Worm (Caenorhabditis elegans) whole organism, L1 larva: Measurements from ENCODE around the gene arrd-6.
A peak's percentile ranks its signal among the peaks of the same experiment; 100 is the strongest.

ENCODE experiments used
- F16B12.6 ChIP-seq: fragments of 150-350 bp; optimal IDR thresholded peaks from 2 replicates; lab custom pipeline; 2014; ENCODE audit warnings: missing biosample characterization, missing genetic modification characterization
- alr-1 ChIP-seq: fragments of 200-800 bp; sonication (Bioruptor generic); optimal IDR thresholded peaks from 2 replicates; lab custom pipeline; 2018; ENCODE audit warnings: borderline replicate concordance, mild to moderate bottlenecking, missing genetic modification characterization, missing compliant biosample characterization
- ama-1 ChIP-seq: fragments of 150-350 bp; optimal IDR thresholded peaks from 2 replicates; lab custom pipeline; 2014
- ceh-82 ChIP-seq, 3 experiments: fragments of 150-350 bp in 1 of 3; sonication (generic microtip) in 2 of 3; optimal IDR thresholded peaks; 2 replicates each; lab custom pipeline; 2014 to 2017; ENCODE audit warnings: missing biosample characterization in 3 of 3, missing genetic modification characterization in 3 of 3
- ceh-88 ChIP-seq: fragments of 200-800 bp; sonication (Bioruptor generic); IDR thresholded peaks from 2 replicates; pipeline ENCODE4 v1.3.6; 2022; ENCODE audit warnings: missing genetic modification characterization, missing compliant biosample characterization
- elt-3 ChIP-seq, 6 experiments: fragments of 150-350 bp in 1 of 6; sonication (generic microtip); optimal IDR thresholded peaks; 2 replicates each; lab custom pipeline; 2017 to 2018; ENCODE audit warnings: missing biosample characterization in 6 of 6, missing genetic modification characterization in 6 of 6, inconsistent platforms in 1 of 6
- lin-35 ChIP-seq, 2 experiments: fragments of 150-350 bp; optimal IDR thresholded peaks; 2 replicates each; lab custom pipeline; 2014; ENCODE audit warnings: missing biosample characterization in 2 of 2, missing genetic modification characterization in 2 of 2, missing genetic modification reagents in 2 of 2
- lsy-2 ChIP-seq, 2 experiments: fragments of 150-350 bp; optimal IDR thresholded peaks; 2 replicates each; lab custom pipeline; 2014; ENCODE audit warnings: missing biosample characterization in 2 of 2, missing genetic modification characterization in 2 of 2
- nhr-11 ChIP-seq: fragments of 150-350 bp; optimal IDR thresholded peaks from 2 replicates; lab custom pipeline; 2014; ENCODE audit warnings: missing biosample characterization, missing genetic modification characterization
- nhr-28 ChIP-seq: fragments of 150-350 bp; optimal IDR thresholded peaks from 2 replicates; lab custom pipeline; 2014; ENCODE audit warnings: missing biosample characterization, missing genetic modification characterization
- unc-130 ChIP-seq: fragments of 150-350 bp; optimal IDR thresholded peaks from 2 replicates; lab custom pipeline; 2017; ENCODE audit warnings: missing biosample characterization, missing genetic modification characterization, inconsistent platforms
- unc-62 ChIP-seq: fragments of 150-350 bp; optimal IDR thresholded peaks from 2 replicates; lab custom pipeline; 2014; ENCODE audit warnings: missing biosample characterization, missing genetic modification reagents, missing genetic modification characterization
- zag-1 ChIP-seq: fragments of 150-350 bp; optimal IDR thresholded peaks from 2 replicates; lab custom pipeline; 2014; ENCODE audit warnings: missing biosample characterization, missing genetic modification characterization

- no peak for TF ChIP-seq unc-62 (GFP tag; lab: Kevin White, UChicago)
- no peak for TF ChIP-seq alr-1 (tag; lab: Kevin White, UChicago)
- TF ChIP-seq nhr-11, result no peak
- no peak for TF ChIP-seq F16B12.6 (tag; lab: Kevin White, UChicago)
- TF ChIP-seq ceh-88 (GFP tag; lab: Robert Waterston, UW), result no peak
- TF ChIP-seq zag-1 (tag; lab: Kevin White, UChicago), result no peak
- no peak for TF ChIP-seq ama-1
- TF ChIP-seq unc-130 (tag; lab: Kevin White, UChicago), result no peak
- peak in 2 of 6 experiments; percentile 54 to 90 for TF ChIP-seq elt-3 (tag; optimal IDR thresholded peaks at IDR 0.05; lab: Kevin White, UChicago)
- no peak for TF ChIP-seq lsy-2 (tag; optimal IDR thresholded peaks at IDR 0.05; lab: Kevin White, UChicago)
- TF ChIP-seq ceh-82 (tag; optimal IDR thresholded peaks at IDR 0.05; lab: Kevin White, UChicago), result no peak
- no peak for TF ChIP-seq nhr-28
- TF ChIP-seq lin-35 (GFP tag; optimal IDR thresholded peaks at IDR 0.05; lab: Kevin White, UChicago), result peak in 1 of 2 experiments; percentile 20
Measured at ce11 chrII:11163291-11163690, 20.8 kb downstream of the arrd-6 start.
